Fruit fly (Drosophila melanogaster) whole organism, embryonic: ENCODE data around the gene CG13829.
A peak's percentile ranks its signal among the peaks of the same experiment; 100 is the strongest.

Experiments
- BEAF-32 ChIP-seq: fragments of 200-800 bp; sonication (Bioruptor generic); optimal IDR thresholded peaks from 3 replicates; lab custom pipeline; 2017; ENCODE audit warnings: missing biosample characterization, missing genetic modification characterization, mild to moderate bottlenecking, moderate library complexity, missing genetic modification reagents
- CG10267 ChIP-seq: fragments of 200-800 bp; sonication (Bioruptor generic); optimal IDR thresholded peaks from 2 replicates; lab custom pipeline; 2018; ENCODE audit warnings: missing biosample characterization, mild to moderate bottlenecking, missing genetic modification characterization, moderate library complexity
- CG10274 ChIP-seq: fragments of 200-800 bp; sonication (Bioruptor generic); optimal IDR thresholded peaks from 3 replicates; lab custom pipeline; 2017; ENCODE audit warnings: missing biosample characterization, mild to moderate bottlenecking, missing genetic modification characterization
- CG10321 ChIP-seq: fragments of 200-800 bp; sonication (Bioruptor generic); IDR thresholded peaks from 2 replicates; pipeline ENCODE4 v1.3.6; 2022; ENCODE audit warnings: missing biosample characterization, missing genetic modification characterization
- CG10431 ChIP-seq: fragments of 200-800 bp; sonication (Bioruptor generic); optimal IDR thresholded peaks from 3 replicates; lab custom pipeline; 2018; ENCODE audit warnings: missing biosample characterization, mild to moderate bottlenecking, missing genetic modification characterization
- CG10979 ChIP-seq: fragments of 200-800 bp; sonication (Bioruptor generic); optimal IDR thresholded peaks from 2 replicates; lab custom pipeline; 2018; ENCODE audit warnings: missing biosample characterization, mild to moderate bottlenecking, missing genetic modification characterization, moderate library complexity
- CG11560 ChIP-seq: fragments of 200-800 bp; sonication (Bioruptor generic); IDR thresholded peaks from 3 replicates; pipeline ENCODE4 v1.3.6; 2022; ENCODE audit warnings: missing biosample characterization, missing genetic modification characterization
- CG13287 ChIP-seq: fragments of 200-800 bp; sonication (Bioruptor generic); IDR thresholded peaks from 2 replicates; pipeline ENCODE4 v1.3.6; 2022; ENCODE audit warnings: missing biosample characterization, missing genetic modification characterization; ENCODE audit not compliant: partially characterized antibody
- CG14441 ChIP-seq: fragments of 200-800 bp; sonication (Bioruptor generic); IDR thresholded peaks from 2 replicates; pipeline ENCODE4 v1.3.6; 2022; ENCODE audit warnings: missing biosample characterization, missing genetic modification characterization
- CG1603 ChIP-seq: fragments of 200-800 bp; sonication (Bioruptor generic); optimal IDR thresholded peaks from 2 replicates; lab custom pipeline; 2019; ENCODE audit warnings: missing biosample characterization, mild to moderate bottlenecking, missing genetic modification characterization, moderate library complexity
- CG1647 ChIP-seq: fragments of 200-800 bp; sonication (Bioruptor generic); optimal IDR thresholded peaks from 3 replicates; lab custom pipeline; 2016; ENCODE audit warnings: missing biosample characterization, missing genetic modification characterization
- CG18764 ChIP-seq: fragments of 200-800 bp; sonication (Bioruptor generic); optimal IDR thresholded peaks from 3 replicates; lab custom pipeline; 2016; ENCODE audit warnings: missing biosample characterization, missing genetic modification characterization
- CG34376 ChIP-seq: fragments of 200-800 bp; sonication (Bioruptor generic); optimal IDR thresholded peaks from 2 replicates; lab custom pipeline; 2018; ENCODE audit warnings: missing biosample characterization, mild to moderate bottlenecking, missing genetic modification characterization
- CG3847 ChIP-seq: fragments of 200-800 bp; sonication (Bioruptor generic); IDR thresholded peaks from 2 replicates; pipeline ENCODE4 v1.3.6; 2022; ENCODE audit warnings: missing biosample characterization, missing genetic modification characterization
- CG6272 ChIP-seq: fragments of 200-800 bp; sonication (Bioruptor generic); IDR thresholded peaks from 2 replicates; pipeline ENCODE4 v1.3.6; 2022; ENCODE audit warnings: missing biosample characterization, missing genetic modification characterization
- CG7745 ChIP-seq: fragments of 200-800 bp; sonication (Bioruptor generic); optimal IDR thresholded peaks from 2 replicates; lab custom pipeline; 2018; ENCODE audit warnings: missing biosample characterization, mild to moderate bottlenecking, missing genetic modification characterization, moderate library complexity
- CG9437 ChIP-seq: fragments of 200-800 bp; sonication (Bioruptor generic); optimal IDR thresholded peaks from 2 replicates; lab custom pipeline; 2018; ENCODE audit warnings: missing biosample characterization, mild to moderate bottlenecking, missing genetic modification characterization
- CG9609 ChIP-seq: fragments of 200-800 bp; sonication (Bioruptor generic); optimal IDR thresholded peaks from 3 replicates; lab custom pipeline; 2016; ENCODE audit warnings: missing biosample characterization, missing genetic modification characterization
- CHES-1-like ChIP-seq: fragments of 200-800 bp; sonication (Bioruptor generic); optimal IDR thresholded peaks from 2 replicates; lab custom pipeline; 2016; ENCODE audit warnings: missing biosample characterization, missing genetic modification characterization
- Camta ChIP-seq: fragments of 200-800 bp; sonication (Bioruptor generic); optimal IDR thresholded peaks from 2 replicates; lab custom pipeline; 2016; ENCODE audit warnings: missing biosample characterization, missing genetic modification characterization
- Dad ChIP-seq: fragments of 200-800 bp; sonication (Bioruptor generic); optimal IDR thresholded peaks from 3 replicates; lab custom pipeline; 2016; ENCODE audit warnings: missing biosample characterization, missing genetic modification characterization
- Dfd ChIP-seq, 2 experiments: fragments of >200 bp; optimal IDR thresholded peaks; 2 replicates each; lab custom pipeline; 2017; ENCODE audit warnings: missing biosample characterization in 2 of 2, missing genetic modification characterization in 2 of 2
- Dip3 ChIP-seq: fragments of 200-800 bp; sonication (Bioruptor generic); optimal IDR thresholded peaks from 3 replicates; lab custom pipeline; 2016; ENCODE audit warnings: missing biosample characterization, missing genetic modification characterization
- Ets65A ChIP-seq: fragments of 200-800 bp; sonication (Bioruptor generic); peaks from one replicate; lab custom pipeline; 2016; ENCODE audit warnings: missing biosample characterization, missing genetic modification characterization
- Hey ChIP-seq: fragments of 200-800 bp; sonication (Bioruptor generic); optimal IDR thresholded peaks from 3 replicates; lab custom pipeline; 2018; ENCODE audit warnings: missing biosample characterization, mild to moderate bottlenecking, missing genetic modification characterization
- Hmx ChIP-seq: fragments of 200-800 bp; sonication (Bioruptor generic); optimal IDR thresholded peaks from 2 replicates; lab custom pipeline; 2016; ENCODE audit warnings: missing biosample characterization, missing genetic modification characterization
- Hr3 ChIP-seq: fragments of 200-800 bp; sonication (Bioruptor generic); optimal IDR thresholded peaks from 3 replicates; lab custom pipeline; 2016; ENCODE audit warnings: missing biosample characterization, missing genetic modification characterization
- Hr51 ChIP-seq, 2 experiments: fragments of 200-800 bp; sonication (Bioruptor generic); optimal IDR thresholded peaks; 2 replicates in 1 of 2; 3 replicates in 1 of 2; lab custom pipeline; 2016 to 2018; ENCODE audit warnings: missing biosample characterization in 2 of 2, missing genetic modification characterization in 2 of 2, mild to moderate bottlenecking in 1 of 2, moderate library complexity in 1 of 2
- MBD-R2 ChIP-seq: fragments of 200-800 bp; sonication (Bioruptor generic); IDR thresholded peaks from 2 replicates; pipeline ENCODE4 v1.3.6; 2022; ENCODE audit warnings: missing biosample characterization, missing genetic modification characterization
- Optix ChIP-seq: fragments of 200-800 bp; sonication (Bioruptor generic); IDR thresholded peaks from 3 replicates; pipeline ENCODE4 v1.3.6; 2022; ENCODE audit warnings: missing biosample characterization, missing genetic modification characterization
- Sin3A ChIP-seq: fragments of >200 bp; optimal IDR thresholded peaks from 2 replicates; lab custom pipeline; 2018
- Sox100B ChIP-seq: fragments of 200-800 bp; sonication (Bioruptor generic); optimal IDR thresholded peaks from 3 replicates; lab custom pipeline; 2018; ENCODE audit warnings: missing biosample characterization, mild to moderate bottlenecking, missing genetic modification characterization
- Tbp ChIP-seq: fragments of >200 bp; optimal IDR thresholded peaks from 2 replicates; lab custom pipeline; 2018; ENCODE audit warnings: missing biosample characterization, missing genetic modification characterization
- Usf ChIP-seq: fragments of 200-800 bp; sonication (Bioruptor generic); optimal IDR thresholded peaks from 2 replicates; lab custom pipeline; 2017; ENCODE audit warnings: missing genotype, missing biosample characterization, missing genetic modification characterization
- dpn ChIP-seq, 2 experiments: fragments of 200-800 bp; sonication (Bioruptor generic); optimal IDR thresholded peaks; 3 replicates each; lab custom pipeline; 2016; ENCODE audit warnings: missing biosample characterization in 2 of 2, missing genetic modification characterization in 2 of 2
- fru ChIP-seq: fragments of >200 bp; optimal IDR thresholded peaks from 2 replicates; lab custom pipeline; 2017
- gt ChIP-seq: fragments of 200-800 bp; sonication (Bioruptor generic); IDR thresholded peaks from 2 replicates; pipeline ENCODE4 v1.3.6; 2022; ENCODE audit warnings: missing biosample characterization, missing genetic modification characterization
- ind ChIP-seq: fragments of 200-800 bp; sonication (Bioruptor generic); optimal IDR thresholded peaks from 3 replicates; lab custom pipeline; 2016; ENCODE audit warnings: missing biosample characterization, missing genetic modification characterization
- knrl ChIP-seq: fragments of 200-800 bp; sonication (Bioruptor generic); IDR thresholded peaks from 3 replicates; pipeline ENCODE4 v1.3.6; 2022; ENCODE audit warnings: missing biosample characterization, missing genetic modification characterization; ENCODE audit not compliant: partially characterized antibody
- mld ChIP-seq: fragments of 200-800 bp; sonication (Bioruptor generic); IDR thresholded peaks from 3 replicates; pipeline ENCODE4 v1.3.6; 2022; ENCODE audit warnings: missing biosample characterization, missing genetic modification characterization; ENCODE audit not compliant: partially characterized antibody
- org-1 ChIP-seq: fragments of 200-800 bp; sonication (Bioruptor generic); optimal IDR thresholded peaks from 2 replicates; lab custom pipeline; 2017; ENCODE audit warnings: missing biosample characterization, missing genetic modification characterization
- repo ChIP-seq: fragments of 200-800 bp; sonication (Bioruptor generic); optimal IDR thresholded peaks from 2 replicates; lab custom pipeline; 2016; ENCODE audit warnings: missing biosample characterization, missing genetic modification characterization
- run ChIP-seq: fragments of 200-800 bp; sonication (Bioruptor generic); optimal IDR thresholded peaks from 3 replicates; lab custom pipeline; 2018; ENCODE audit warnings: missing biosample characterization, mild to moderate bottlenecking, missing genetic modification characterization
- sim ChIP-seq: fragments of 200-800 bp; sonication (Bioruptor generic); IDR thresholded peaks from 2 replicates; pipeline ENCODE4 v1.3.6; 2022; ENCODE audit warnings: missing biosample characterization, missing genetic modification characterization
- slbo ChIP-seq: fragments of 200-800 bp; sonication (Bioruptor generic); IDR thresholded peaks from 2 replicates; pipeline ENCODE4 v1.3.6; 2022; ENCODE audit warnings: missing biosample characterization, missing genetic modification characterization
- sob ChIP-seq: fragments of 200-800 bp; sonication (Bioruptor generic); IDR thresholded peaks from 2 replicates; pipeline ENCODE4 v1.3.6; 2022; ENCODE audit warnings: missing biosample characterization, missing genetic modification characterization
- toy ChIP-seq: fragments of 200-800 bp; sonication (Bioruptor generic); IDR thresholded peaks from 2 replicates; pipeline ENCODE4 v1.3.6; 2022; ENCODE audit warnings: missing biosample characterization, missing genetic modification characterization
- tup ChIP-seq: fragments of 200-800 bp; sonication (Bioruptor generic); optimal IDR thresholded peaks from 2 replicates; lab custom pipeline; 2016; ENCODE audit warnings: missing biosample characterization, mild to moderate bottlenecking, missing genetic modification characterization, moderate library complexity
- unpg ChIP-seq: fragments of 200-800 bp; sonication (Bioruptor generic); optimal IDR thresholded peaks from 3 replicates; lab custom pipeline; 2018; ENCODE audit warnings: missing biosample characterization, mild to moderate bottlenecking, missing genetic modification characterization, moderate library complexity
- z ChIP-seq: fragments of 200-800 bp; sonication (Bioruptor generic); IDR thresholded peaks from 3 replicates; pipeline ENCODE4 v1.3.6; 2022; ENCODE audit warnings: missing biosample characterization, missing genetic modification characterization
- zf30C ChIP-seq: fragments of 200-800 bp; sonication (Bioruptor generic); optimal IDR thresholded peaks from 3 replicates; lab custom pipeline; 2018; ENCODE audit warnings: missing biosample characterization, mild to moderate bottlenecking, missing genetic modification characterization

CG13829 gene

dm6 chr3R:23112680-23113362 lies 48.3 kb downstream of the CG13829 start, which contains the start of gene Cow (continued):
- TF ChIP-seq sim (no peak), dpn (GFP tag; optimal IDR thresholded peaks at IDR 0.05; lab: Kevin White, UChicago) (peak; percentile 46 to 50), CG7745 (tag; lab: Kevin White, UChicago) (no peak), Hmx (no peak), Dip3 (peak; percentile 54), CG11560 (peak; percentile 65), MBD-R2 (GFP tag; lab: Robert Waterston, UW) (peak; percentile 39; the same call in 1 of the 2 replicates), CHES-1-like (peak; percentile 48), CG6272 (peak; percentile 71), run (tag; lab: Kevin White, UChicago) (no peak), BEAF-32 (no peak), Dfd (GFP tag; optimal IDR thresholded peaks at IDR 0.05; lab: Kevin White, UChicago) (no peak), Hr51 (GFP tag; optimal IDR thresholded peaks at IDR 0.05; lab: Kevin White, UChicago) (peak; percentile 43 to 73), repo (no peak), tup (GFP tag; lab: Kevin White, UChicago) (peak; percentile 3), CG14441 (peak; percentile 68), CG1603 (tag; lab: Kevin White, UChicago) (peak; percentile 69), fru (lab: Kevin White, UChicago) (no peak), z (GFP tag; lab: Robert Waterston, UW) (no peak), Tbp (GFP tag; lab: Kevin White, UChicago) (no peak), sob (GFP tag; lab: Robert Waterston, UW) (peak; percentile 72), Sox100B (GFP tag; lab: Kevin White, UChicago) (no peak), Hr3 (peak; percentile 49), Optix (GFP tag; lab: Robert Waterston, UW) (no peak), CG34376 (GFP tag; lab: Kevin White, UChicago) (peak; percentile 59), Dad (GFP tag; lab: Kevin White, UChicago) (no peak), Hey (tag; lab: Kevin White, UChicago) (no peak), ind (peak; percentile 64), Sin3A (lab: Kevin White, UChicago) (no peak), CG10274 (GFP tag; lab: Kevin White, UChicago) (no peak), CG10321 (GFP tag; lab: Robert Waterston, UW) (no peak), CG10979 (tag; lab: Kevin White, UChicago) (peak; percentile 30), CG10431 (GFP tag; lab: Kevin White, UChicago) (no peak), CG9437 (GFP tag; lab: Kevin White, UChicago) (peak; percentile 7), CG13287 (GFP tag; lab: Robert Waterston, UW) (no peak), CG9609 (GFP tag; lab: Kevin White, UChicago) (peak; percentile 28), unpg (GFP tag; lab: Kevin White, UChicago) (peak; percentile 50), gt (GFP tag; lab: Robert Waterston, UW) (no peak), Camta (GFP tag; lab: Kevin White, UChicago) (peak; percentile 24), mld (GFP tag; lab: Robert Waterston, UW) (no peak), slbo (GFP tag; lab: Robert Waterston, UW) (peak; percentile 75), toy (GFP tag; lab: Robert Waterston, UW) (0 out of 2 replicates have a peak, but pooled peaks have one; percentile 34), CG3847 (GFP tag; lab: Robert Waterston, UW) (peak; percentile 62), knrl (GFP tag; lab: Robert Waterston, UW) (no peak), zf30C (GFP tag; lab: Kevin White, UChicago) (peak; percentile 46), CG18764 (GFP tag; lab: Kevin White, UChicago) (peak; percentile 3), CG10267 (tag; lab: Kevin White, UChicago) (peak; percentile 13), CG1647 (GFP tag; lab: Kevin White, UChicago) (no peak), Ets65A (GFP tag; lab: Kevin White, UChicago) (peak; percentile 92), org-1 (peak; percentile 56), Usf (GFP tag; lab: Kevin White, UChicago) (no peak)
